Fruit fly (Drosophila melanogaster) ovary, adult (tissue): Measurements from ENCODE around the gene zye.

ENCODE experiments used
- CG17801 ChIP-seq: fragments of 200-800 bp; optimal IDR thresholded peaks from 2 replicates; lab custom pipeline; 2019; ENCODE audit warnings: missing biosample characterization, mild to moderate bottlenecking, missing genetic modification characterization, moderate library complexity; ENCODE audit not compliant: partially characterized antibody

The zye gene

DNA sequence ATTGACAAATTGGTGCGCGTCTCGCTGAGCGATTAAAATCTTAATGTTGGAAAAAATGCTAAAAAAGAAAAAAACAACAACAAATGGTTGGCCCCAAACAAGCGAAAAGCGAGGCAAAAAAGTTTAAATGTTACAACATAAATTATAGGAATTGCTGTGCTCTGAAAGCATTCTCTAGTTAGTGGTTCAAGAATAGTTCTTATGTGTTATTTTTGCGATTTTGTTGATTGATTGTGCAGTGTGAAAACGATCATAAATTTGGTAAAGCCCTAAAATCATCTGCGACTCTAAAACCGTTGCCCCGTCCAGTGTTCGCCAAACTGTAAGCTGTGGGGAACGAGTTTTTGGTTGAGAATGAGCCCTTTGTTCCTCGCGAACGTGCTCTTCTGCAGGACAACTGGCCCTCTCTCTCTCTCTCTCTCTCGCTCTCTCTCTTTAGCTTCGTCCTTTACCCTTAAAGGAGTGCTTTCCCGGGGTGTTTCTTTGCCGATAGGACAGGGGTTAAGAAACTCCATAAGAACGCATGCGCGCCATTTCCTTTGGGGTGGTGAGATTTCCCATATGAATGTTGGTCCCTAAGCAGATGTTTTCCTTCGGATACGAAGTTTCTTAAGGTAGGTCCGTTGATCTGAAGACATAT, 29.4 kb downstream of the zye start:
- no peak for TF ChIP-seq CG17801 (GFP tag; lab: Kevin White, UChicago)

DNA sequence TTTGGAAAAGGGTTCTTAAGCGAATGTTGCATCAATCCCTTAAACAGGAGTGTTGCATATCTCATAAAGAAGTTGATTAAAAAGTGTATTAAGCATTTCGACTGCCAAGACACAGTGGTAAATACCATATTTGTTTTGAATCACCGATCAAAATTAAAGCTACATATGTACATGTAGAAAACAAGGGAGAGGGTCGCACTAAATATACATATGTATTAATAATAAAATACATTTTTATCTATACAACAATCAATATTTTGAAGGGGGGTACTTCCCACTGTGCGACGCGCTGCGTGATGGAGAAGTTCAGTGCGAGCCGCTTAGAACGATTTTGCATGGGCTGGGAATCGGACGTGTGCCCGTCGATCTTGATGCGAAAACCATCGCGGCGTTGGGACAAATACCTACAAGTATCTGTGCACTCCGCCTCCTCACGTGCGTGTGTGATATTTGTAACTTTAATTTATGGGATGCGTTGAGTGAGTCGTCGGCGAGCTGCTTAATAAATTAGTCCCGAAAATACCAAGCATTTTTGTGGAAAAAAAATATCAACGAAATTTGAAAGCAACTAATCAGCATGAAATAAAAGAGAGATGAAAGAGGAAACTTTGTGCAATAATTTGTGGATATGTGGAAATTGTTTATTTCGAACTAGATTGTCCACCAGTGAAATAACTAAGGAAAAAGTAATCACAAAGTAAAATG, 31.6 kb downstream of the zye start:
- peak; percentile 69 for TF ChIP-seq CG17801 (GFP tag; lab: Kevin White, UChicago)

DNA sequence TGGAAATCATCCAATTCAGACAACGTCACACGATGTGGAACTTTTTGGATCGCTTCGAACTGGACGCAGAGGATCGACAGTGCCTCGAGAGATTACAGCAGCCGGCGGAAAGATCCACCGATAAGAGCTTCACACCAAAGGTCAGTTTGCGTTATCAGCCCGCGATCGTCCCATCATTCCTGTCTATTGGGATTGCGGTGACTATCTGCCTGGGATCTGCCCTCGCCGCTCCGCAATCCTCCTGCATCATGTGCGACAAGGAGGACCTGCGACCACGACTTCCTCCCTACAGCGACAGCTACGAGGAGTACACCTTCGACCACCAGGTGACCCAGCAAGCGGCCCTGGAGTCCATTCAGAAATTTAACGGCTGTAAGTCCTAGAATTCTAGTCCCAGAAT, 32.6 kb downstream of the zye start:
- TF ChIP-seq CG17801 (GFP tag; lab: Kevin White, UChicago), result no peak

DNA sequence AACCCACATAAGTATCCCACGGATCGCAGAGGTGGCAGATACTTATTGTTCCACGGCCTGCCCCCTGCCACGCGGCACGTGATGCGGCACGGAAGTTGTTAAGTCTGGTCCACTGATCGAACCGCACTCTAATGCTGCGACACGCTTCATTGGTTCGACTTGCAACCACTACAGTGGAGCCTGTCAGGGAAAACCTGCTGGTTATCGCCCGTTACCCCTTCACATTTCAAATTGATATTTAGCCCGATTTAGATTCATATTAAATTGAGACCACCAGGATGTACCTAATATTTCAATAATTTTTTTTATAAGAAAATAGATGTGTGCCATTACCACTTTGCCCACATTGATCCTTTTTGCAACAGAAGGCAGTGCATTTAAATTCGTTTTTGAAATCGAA, 33.9 kb downstream of the zye start:
- no peak for TF ChIP-seq CG17801 (GFP tag; lab: Kevin White, UChicago)

DNA sequence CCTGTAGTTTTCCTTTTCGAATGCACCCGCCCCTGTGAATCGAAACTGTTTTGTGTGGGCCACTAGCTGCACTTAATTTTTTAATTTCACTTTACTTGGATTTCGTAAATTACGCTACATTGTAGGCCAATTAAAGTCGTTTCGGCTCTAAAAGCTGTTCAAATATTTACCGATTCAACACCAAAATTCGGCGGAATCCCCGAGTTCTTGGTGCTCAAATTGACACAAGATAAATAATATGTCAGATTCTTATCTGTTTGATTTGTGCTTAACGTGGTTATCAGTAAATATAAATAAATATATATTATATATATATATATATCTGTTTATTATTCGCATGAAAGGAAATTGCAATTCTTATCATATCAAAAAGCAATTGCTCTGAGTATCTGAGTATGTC, 34.6 kb downstream of the zye start:
- TF ChIP-seq CG17801 (GFP tag; lab: Kevin White, UChicago), result no peak

DNA sequence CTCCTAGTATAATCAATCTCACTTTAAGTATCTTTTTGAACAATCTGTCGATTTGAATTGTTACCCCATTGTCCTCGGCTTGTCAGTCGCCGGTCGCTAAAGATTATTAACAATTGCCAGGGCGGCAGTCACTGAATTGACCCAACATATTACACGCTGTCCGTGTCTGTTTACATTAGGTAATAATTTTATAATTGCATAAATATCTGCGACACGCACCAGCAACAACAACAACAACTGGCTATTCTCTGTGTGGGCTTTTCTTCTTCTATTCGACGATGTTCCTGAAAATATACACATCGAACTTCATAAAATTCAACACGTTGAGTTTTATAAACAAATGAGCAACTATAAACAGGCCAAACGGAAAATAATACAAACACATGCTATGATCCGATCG, 35.4 kb downstream of the zye start:
- TF ChIP-seq CG17801 (GFP tag; lab: Kevin White, UChicago), result no peak

DNA sequence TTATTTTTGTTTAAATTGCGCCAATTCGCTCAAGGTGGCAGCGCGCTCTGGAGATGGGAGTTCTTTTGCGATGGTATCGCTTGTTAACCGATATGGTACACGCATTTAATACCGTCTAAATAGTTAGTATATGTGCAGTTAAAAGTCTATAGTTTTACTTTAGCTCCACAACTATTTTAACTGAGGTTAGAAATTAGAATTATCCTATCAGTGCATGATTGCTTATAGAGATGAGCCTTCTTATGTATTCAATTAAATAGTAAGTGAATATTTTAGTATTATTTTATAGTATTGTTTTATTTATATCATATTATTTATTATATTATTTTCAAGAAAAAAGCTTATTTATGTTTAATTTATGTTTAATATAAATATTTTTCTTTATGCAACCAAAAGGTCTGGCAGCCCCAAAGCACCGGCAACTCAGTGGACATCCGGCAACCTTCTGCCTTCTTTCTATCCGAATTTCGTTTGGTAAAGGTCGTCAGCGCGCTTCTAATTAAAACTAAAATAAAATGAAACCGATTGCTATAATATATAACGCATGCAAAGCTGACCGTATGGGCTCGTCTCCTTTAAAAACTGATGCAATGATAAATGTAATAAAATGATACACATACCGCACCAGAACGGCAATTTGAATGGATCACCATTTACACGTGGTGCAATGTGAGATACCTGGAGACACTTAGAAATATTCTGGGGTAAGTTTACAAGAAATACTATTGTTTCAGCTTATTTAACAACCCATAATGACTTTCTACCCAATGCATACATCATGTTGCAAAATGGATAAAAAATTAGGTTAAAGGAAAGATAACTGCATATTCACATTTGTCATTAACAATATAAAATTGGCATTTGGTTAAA, 39.6 kb downstream of the zye start, which contains the start of gene CG5199:
Gene CG5199 (minus strand): TSS at position 52 of the 870 bp plus-strand sequence.
- TF ChIP-seq CG17801 (GFP tag; lab: Kevin White, UChicago), result peak; percentile 67

DNA sequence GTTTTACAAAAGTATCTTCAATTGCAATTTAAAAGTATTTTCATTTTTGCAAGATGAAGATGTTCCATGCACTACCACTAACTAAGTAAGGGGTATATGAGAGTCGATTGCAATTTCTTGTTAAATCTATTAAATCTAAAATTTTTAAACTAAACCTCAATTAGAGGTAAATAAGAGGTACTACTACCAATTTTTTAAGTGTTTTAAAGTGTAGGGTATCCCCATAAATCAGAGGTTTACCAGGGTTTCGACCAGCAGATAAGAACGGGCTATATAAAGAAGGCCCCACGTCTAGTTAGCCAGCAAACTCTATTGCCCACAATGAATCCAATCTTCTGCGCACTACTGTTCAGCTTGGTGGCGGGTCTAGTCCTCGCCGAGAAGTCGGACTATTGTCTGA, 47.0 kb downstream of the zye start, which contains the start of gene mag:
Gene mag (plus strand): TSS at position 301 of the 400 bp plus-strand sequence.
- no peak for TF ChIP-seq CG17801 (GFP tag; lab: Kevin White, UChicago)

DNA sequence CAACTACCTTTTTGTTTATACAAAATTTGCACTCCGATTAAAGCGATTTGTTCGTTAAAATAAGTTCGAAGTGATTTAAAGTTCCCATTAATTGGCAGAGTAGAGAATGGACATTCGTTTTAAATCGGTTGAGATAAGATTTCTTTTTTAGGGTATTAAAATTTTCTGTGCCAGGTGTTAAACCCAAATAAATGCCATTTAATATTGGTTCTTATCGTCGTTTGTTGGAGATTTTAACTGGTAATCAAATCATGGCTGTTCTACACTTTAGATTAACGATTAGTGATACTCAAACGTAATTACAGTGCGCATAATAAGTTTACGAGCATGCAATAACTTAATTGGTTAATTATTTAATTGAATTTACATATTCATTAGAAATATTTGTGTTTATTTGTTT, 49.0 kb downstream of the zye start:
- TF ChIP-seq CG17801 (GFP tag; lab: Kevin White, UChicago), result no peak

DNA sequence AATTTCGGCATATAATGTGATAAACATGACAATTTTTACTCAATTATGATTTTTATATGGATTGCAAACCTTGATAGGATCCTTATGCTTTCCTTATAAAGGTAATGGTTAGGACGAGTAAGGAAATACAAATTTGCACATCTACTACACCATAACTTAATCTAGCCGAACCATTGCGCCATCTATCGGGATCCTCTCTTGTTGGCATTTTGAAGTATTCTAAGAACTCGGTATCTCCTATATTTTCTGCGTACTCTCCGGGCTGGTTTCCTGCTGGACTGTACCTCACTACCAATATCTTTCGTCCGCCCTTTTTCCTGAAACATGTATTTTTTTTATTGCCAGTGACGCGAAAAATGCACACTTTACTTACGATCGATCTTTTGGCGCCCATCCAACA, 51.3 kb downstream of the zye start, which contains the start of gene atk:
Gene atk (minus strand): TSS at position 186 of the 400 bp plus-strand sequence.
- TF ChIP-seq CG17801 (GFP tag; lab: Kevin White, UChicago), result no peak

DNA sequence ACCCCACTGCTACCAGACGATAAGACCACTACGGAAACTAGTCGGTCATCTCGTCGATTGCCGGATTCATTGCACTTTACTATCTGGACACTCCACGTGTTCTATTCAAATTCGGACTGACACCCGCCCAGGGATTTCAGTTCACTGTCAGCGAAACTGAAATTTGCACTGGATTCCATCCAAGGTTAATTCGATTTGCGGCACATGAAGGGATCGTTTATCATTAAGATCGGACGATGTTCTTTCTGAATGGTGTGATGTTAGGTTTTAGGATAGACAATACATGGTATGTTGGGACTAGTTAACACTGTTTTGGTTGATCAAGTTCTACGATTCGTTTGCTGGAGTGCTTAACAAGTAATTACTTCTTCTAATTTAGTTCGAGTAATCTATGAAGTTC, 52.5 kb downstream of the zye start, which contains the start of gene CG42764:
Gene CG42764 (minus strand): TSS at position 101 of the 400 bp plus-strand sequence.
- no peak for TF ChIP-seq CG17801 (GFP tag; lab: Kevin White, UChicago)

DNA sequence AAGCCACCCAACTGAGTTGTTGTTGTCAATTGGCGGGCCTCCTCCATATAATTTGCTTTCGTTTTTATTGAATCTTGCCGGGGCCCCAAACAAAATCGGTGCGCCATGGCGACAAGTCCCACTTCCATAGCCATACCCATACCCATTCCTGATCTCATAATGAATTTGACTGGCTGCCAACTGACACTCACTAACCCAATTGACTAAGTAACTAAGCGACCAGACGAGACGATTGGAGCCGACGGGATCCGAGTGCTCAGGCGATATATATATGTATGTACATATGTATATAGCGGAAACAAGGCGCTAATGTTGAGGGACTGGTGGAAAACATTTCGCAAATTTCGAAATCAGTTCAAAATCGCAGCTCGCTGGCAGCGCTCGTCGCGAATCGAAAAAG, 53.2 kb downstream of the zye start, which contains the start of gene Tdh:
Gene Tdh (plus strand): TSS at position 346 of the 400 bp plus-strand sequence.
- TF ChIP-seq CG17801 (GFP tag; lab: Kevin White, UChicago), result no peak

DNA sequence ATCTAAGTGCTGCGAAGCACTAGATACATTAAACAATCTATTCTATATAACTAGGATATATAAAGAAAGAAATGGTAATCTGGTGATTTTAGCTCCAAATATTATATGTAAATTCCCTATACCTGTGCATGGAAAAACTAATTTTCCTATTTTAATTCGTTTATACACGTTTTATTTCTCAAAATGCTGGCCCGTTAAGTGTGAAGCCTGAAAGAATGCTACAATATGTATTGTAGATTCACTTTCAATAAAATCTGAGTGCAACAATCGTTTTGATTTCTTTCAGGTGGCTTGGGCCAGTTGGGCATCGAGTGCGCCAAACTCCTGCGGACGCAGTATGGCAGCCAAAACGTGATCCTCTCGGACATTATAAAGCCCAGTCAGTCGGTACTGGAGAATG, 54.0 kb downstream of the zye start:
- TF ChIP-seq CG17801 (GFP tag; lab: Kevin White, UChicago), result no peak

DNA sequence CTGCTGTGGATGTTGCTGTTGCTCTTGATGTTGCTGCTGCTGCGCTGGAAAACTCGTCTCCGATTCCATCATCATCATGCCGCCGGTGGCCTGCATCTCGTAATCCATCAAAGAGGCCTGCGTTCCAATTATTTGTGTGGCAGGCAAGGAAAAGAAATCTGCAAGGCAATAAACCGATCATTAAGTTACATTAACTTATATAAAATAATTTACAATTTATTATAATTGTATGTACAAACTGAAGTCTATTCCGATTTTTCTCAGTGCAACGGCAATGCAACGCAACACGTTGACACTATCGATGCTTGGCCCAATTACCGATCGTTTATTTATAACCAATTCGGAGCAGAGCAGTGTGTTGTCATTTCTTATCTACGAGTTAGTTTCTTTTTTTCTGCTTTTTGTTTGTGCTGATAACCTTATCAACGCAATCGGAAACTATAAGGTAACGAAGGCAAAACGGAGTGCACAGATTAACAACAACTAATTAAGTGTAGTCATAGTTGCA, 57.6 kb downstream of the zye start:
- peak; percentile 2 for TF ChIP-seq CG17801 (GFP tag; lab: Kevin White, UChicago)
